Worm (Caenorhabditis elegans): ENCODE measurements around the gene W07G1.1.

Gene W07G1.1

DNA sequence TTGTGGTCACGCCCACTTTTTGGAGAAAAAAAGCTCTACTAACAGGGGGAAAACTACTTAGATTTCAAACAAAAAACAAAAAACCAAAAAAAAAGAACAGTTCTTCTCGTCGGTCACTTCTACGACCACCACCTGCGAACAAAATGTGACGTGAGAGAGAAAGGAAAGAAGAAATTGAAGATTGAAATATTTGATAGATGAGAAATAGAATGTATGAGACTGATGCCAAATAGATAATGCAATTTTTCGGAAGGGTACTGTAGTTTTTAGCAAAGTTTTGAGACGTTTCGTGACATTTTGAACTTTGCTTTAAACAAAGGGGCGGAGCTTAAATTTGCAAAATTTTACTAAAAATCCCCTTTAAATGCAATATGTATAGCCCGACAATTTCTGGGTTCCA, 15.5 kb upstream of the W07G1.1 start:
- TF ChIP-seq ztf-29 (GFP tag; IDR thresholded peaks at IDR 0.05) (no peak), ref-1 (GFP tag; conservative IDR thresholded peaks at IDR 0.05) (no peak), klf-2 (GFP tag; conservative IDR thresholded peaks at IDR 0.05) (no peak), T22C8.4 (GFP tag; IDR thresholded peaks at IDR 0.05) (no peak), ztf-23 (GFP tag; IDR thresholded peaks at IDR 0.05) (no peak), cog-1 (tag; optimal IDR thresholded peaks at IDR 0.05) (no peak), tab-1 (GFP tag; IDR thresholded peaks at IDR 0.05) (no peak), flt-1 (GFP tag; IDR thresholded peaks at IDR 0.05) (no peak), med-1 (GFP tag; optimal IDR thresholded peaks at IDR 0.05; ENCODE audit: insufficient read depth) (no peak)

DNA sequence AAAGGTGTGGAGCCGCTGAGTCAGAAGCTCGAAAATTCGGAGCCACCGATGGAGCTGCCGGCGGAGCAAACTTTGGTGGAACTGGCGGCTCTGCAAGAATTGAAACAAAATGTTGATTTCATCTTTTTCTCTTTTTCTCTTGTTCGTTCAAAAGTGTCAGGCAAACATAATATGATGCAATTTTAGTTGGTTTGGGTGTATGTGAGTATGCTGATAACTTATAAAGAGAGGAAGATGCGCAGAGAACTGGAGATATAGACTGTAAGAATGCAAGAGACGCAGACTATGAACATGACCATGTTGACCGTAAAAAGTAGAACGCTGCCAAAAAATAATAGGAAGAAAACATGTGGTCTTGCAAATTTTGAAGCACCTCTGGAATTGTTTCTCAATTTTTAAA, 14.6 kb upstream of the W07G1.1 start:
- TF ChIP-seq med-1 (GFP tag; optimal IDR thresholded peaks at IDR 0.05; ENCODE audit: insufficient read depth) = no peak
- no peak for TF ChIP-seq flt-1 (GFP tag; IDR thresholded peaks at IDR 0.05)
- no peak for TF ChIP-seq T22C8.4 (GFP tag; IDR thresholded peaks at IDR 0.05)
- TF ChIP-seq ref-1 (GFP tag; conservative IDR thresholded peaks at IDR 0.05) = no peak
- no peak for TF ChIP-seq cog-1 (tag; optimal IDR thresholded peaks at IDR 0.05)
- TF ChIP-seq klf-2 (GFP tag; conservative IDR thresholded peaks at IDR 0.05) = no peak
- TF ChIP-seq ztf-29 (GFP tag; IDR thresholded peaks at IDR 0.05) = no peak
- TF ChIP-seq tab-1 (GFP tag; IDR thresholded peaks at IDR 0.05) = no peak
- TF ChIP-seq ztf-23 (GFP tag; IDR thresholded peaks at IDR 0.05) = no peak

DNA sequence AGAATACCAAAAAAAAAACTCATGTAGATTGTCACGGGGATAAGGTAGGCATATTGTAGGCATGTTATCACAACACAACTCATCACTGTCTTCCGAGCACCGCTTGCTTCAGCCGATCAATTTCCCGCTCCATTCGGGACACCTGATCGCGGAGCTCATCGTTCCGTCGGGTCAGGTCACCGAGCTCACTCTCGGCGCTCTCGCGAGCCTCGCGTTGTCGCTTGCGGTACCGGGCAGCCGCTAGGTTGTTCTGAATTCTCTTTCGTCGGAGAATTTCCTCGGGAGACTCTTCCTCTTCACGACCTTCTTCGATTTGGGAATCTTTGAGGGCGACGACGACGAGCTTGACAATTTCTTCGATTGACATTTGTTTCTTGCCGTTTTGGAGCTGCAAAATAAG, 12.6 kb upstream of the W07G1.1 start:
- TF ChIP-seq klf-2 (GFP tag; conservative IDR thresholded peaks at IDR 0.05) (no peak), T22C8.4 (GFP tag; IDR thresholded peaks at IDR 0.05) (no peak), cog-1 (tag; optimal IDR thresholded peaks at IDR 0.05) (no peak), med-1 (GFP tag; optimal IDR thresholded peaks at IDR 0.05; ENCODE audit: insufficient read depth) (no peak), flt-1 (GFP tag; IDR thresholded peaks at IDR 0.05) (no peak), tab-1 (GFP tag; IDR thresholded peaks at IDR 0.05) (no peak), ztf-23 (GFP tag; IDR thresholded peaks at IDR 0.05) (no peak), ztf-29 (GFP tag; IDR thresholded peaks at IDR 0.05) (no peak), ref-1 (GFP tag; conservative IDR thresholded peaks at IDR 0.05) (no peak)

DNA sequence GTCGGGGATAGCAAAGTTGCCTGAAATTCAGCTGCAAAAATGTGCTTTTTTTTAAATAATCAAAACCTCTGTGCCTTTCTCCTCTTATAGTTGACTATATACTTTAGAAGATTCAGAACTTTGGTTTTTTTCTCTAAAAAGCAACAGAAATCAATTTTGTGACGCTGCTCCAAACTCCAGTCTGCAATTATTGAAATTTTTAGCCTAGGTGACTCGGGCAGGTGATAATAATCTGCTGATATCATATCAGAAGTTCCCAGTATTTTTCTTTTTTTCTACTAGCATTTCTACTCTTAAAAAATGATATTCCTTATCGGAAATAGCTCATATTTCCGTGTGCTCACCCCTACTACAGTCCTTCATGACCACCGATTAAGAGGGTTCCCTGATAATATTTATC, 9.9 kb upstream of the W07G1.1 start, which contains the start of gene sre-44:
Gene sre-44 (plus strand): TSS at position 301 of the 400 bp plus-strand sequence.
- TF ChIP-seq klf-2 (GFP tag; conservative IDR thresholded peaks at IDR 0.05) = no peak
- no peak for TF ChIP-seq med-1 (GFP tag; optimal IDR thresholded peaks at IDR 0.05; ENCODE audit: insufficient read depth)
- no peak for TF ChIP-seq cog-1 (tag; optimal IDR thresholded peaks at IDR 0.05)
- no peak for TF ChIP-seq tab-1 (GFP tag; IDR thresholded peaks at IDR 0.05)
- TF ChIP-seq T22C8.4 (GFP tag; IDR thresholded peaks at IDR 0.05) = no peak
- TF ChIP-seq ref-1 (GFP tag; conservative IDR thresholded peaks at IDR 0.05) = no peak
- no peak for TF ChIP-seq ztf-23 (GFP tag; IDR thresholded peaks at IDR 0.05)
- no peak for TF ChIP-seq flt-1 (GFP tag; IDR thresholded peaks at IDR 0.05)
- TF ChIP-seq ztf-29 (GFP tag; IDR thresholded peaks at IDR 0.05) = no peak

DNA sequence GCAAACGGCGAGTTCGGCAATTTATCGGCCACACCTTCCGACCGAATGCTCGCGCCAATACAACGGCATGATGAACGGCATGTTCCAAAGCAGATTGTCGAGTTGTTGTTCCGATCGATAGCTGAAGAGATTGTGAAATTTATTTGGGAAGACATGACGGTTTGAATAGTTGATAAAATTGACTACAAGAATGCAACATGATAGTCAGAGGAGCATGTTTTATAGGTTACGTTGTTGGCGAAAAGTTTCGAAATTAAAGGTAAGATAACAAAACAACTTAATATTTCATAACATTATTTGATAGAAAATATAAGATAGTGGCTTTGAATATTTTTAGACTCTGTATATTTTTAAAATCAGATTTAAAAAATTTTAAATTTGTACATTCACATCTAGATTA, 6.1 kb upstream of the W07G1.1 start:
- TF ChIP-seq flt-1 (GFP tag; IDR thresholded peaks at IDR 0.05) (no peak), med-1 (GFP tag; optimal IDR thresholded peaks at IDR 0.05; ENCODE audit: insufficient read depth) (no peak), cog-1 (tag; optimal IDR thresholded peaks at IDR 0.05) (no peak), ztf-23 (GFP tag; IDR thresholded peaks at IDR 0.05) (no peak), klf-2 (GFP tag; conservative IDR thresholded peaks at IDR 0.05) (no peak), ref-1 (GFP tag; conservative IDR thresholded peaks at IDR 0.05) (no peak)

DNA sequence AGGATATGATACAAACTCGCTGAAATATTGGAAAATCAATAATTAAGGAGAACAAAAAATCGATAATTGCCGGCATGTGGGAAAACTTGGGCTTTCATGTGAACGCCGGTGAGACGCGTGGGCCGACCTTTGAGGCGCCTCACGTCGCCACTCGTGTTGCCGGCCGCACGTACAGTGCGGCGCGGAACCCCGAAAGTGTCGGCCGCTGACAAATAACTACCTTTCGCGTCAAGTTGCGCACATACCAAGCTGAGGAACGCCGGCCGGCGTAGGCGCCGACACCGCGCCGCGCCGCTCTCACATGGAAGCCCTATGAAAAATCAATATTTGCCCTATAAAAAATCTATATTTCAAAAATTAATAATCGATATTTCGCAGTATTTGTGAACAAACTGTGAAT, 1.1 kb downstream of the W07G1.1 start:
- TF ChIP-seq klf-2 (GFP tag; conservative IDR thresholded peaks at IDR 0.05) = no peak
- TF ChIP-seq T22C8.4 (GFP tag; IDR thresholded peaks at IDR 0.05) = 0 out of 2 replicates have a peak, but pooled peaks have one; percentile 31

DNA sequence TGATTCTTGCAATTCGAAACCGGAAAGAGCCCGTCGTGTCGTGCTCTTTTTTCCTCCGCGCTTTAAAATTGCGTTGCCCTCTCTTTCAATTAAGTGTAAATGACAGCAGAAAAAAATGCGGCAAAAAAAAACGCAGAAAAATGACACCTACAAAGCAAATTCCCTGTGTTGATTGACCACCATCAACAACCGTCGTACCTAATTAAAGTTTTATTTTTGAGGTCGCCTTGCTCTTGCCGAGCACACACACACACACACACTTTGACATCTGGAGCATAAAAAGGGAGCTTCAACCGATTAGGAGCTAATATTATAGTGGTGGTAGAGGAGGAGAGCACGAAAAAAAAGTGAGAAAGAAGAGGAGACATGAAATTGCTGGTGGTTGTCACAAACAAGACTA, 3.5 kb downstream of the W07G1.1 start:
- TF ChIP-seq ztf-23 (GFP tag; IDR thresholded peaks at IDR 0.05) = no peak

DNA sequence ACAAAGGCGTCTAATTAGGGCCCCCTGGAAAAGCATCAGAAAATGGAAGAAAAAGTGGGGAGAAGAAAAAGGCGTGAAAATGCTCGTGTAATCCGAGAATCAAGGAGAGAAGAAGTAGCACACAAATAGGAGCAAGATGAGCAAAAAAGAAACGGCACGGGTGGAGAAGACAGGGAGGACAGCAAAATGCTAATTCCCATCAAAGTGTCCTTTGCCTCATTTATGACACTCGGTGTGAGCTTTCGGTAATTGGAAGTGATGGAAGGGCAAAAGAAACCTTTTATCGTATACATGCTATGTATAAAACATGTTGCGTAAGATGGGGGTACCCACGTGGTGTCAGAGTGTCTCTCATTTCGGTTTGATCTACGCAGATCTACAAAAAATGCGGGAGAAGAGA, 5.9 kb downstream of the W07G1.1 start:
- no peak for TF ChIP-seq ref-1 (GFP tag; conservative IDR thresholded peaks at IDR 0.05)
- no peak for TF ChIP-seq cog-1 (tag; optimal IDR thresholded peaks at IDR 0.05)
- TF ChIP-seq T22C8.4 (GFP tag; IDR thresholded peaks at IDR 0.05) = no peak
- TF ChIP-seq ztf-29 (GFP tag; IDR thresholded peaks at IDR 0.05) = no peak
- no peak for TF ChIP-seq ztf-23 (GFP tag; IDR thresholded peaks at IDR 0.05)
- TF ChIP-seq flt-1 (GFP tag; IDR thresholded peaks at IDR 0.05) = no peak
- TF ChIP-seq tab-1 (GFP tag; IDR thresholded peaks at IDR 0.05) = no peak
- TF ChIP-seq med-1 (GFP tag; optimal IDR thresholded peaks at IDR 0.05; ENCODE audit: insufficient read depth) = no peak
- TF ChIP-seq klf-2 (GFP tag; conservative IDR thresholded peaks at IDR 0.05) = no peak

DNA sequence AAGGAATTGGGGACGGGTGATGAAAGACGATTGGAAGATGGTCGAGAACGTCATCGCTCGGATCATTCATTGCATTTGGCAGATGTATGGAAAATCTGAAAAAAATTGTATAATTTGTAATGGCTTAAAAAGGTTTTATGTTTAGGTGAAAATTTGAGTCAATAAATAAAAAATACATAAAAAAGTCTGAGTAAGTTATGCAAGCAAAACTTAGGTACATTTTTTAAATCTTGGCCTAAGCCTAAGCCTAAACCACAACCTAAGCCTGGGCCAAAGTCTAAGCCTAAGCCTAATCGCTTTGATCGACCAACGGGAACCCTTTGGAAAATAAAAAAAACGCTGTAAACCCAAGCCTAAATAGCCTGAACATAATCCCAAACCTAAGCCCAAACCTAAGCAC, 7.5 kb downstream of the W07G1.1 start, which contains the start of gene hot-3:
Gene hot-3 (minus strand): TSS at position 101 of the 400 bp plus-strand sequence.
- TF ChIP-seq klf-2 (GFP tag; conservative IDR thresholded peaks at IDR 0.05) (no peak), ztf-23 (GFP tag; IDR thresholded peaks at IDR 0.05) (no peak), tab-1 (GFP tag; IDR thresholded peaks at IDR 0.05) (no peak), T22C8.4 (GFP tag; IDR thresholded peaks at IDR 0.05) (no peak), cog-1 (tag; optimal IDR thresholded peaks at IDR 0.05) (no peak), ztf-29 (GFP tag; IDR thresholded peaks at IDR 0.05) (no peak)

DNA sequence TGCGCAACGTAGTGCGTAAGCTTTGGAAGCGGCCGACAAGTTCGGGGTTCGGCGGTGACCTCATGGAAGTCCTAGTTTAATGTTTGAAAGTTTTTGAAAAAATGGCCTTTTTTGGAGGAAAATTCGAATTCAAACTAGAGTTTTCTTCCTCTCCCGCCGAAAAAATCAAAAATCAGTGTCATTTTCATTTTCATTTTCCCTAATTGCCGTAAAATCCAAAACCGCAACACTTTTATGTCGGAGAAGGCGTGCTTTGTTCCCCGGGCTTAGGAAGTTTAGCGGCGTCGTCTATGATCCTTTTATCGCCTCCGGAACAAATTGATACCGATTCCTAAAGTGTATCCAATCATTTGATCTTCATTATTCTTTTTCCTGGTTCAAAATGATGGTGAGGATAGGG, 14.5 kb downstream of the W07G1.1 start, which contains the start of gene mltn-5:
Gene mltn-5 (plus strand): TSS at position 301 of the 400 bp plus-strand sequence.
- TF ChIP-seq tab-1 (GFP tag; IDR thresholded peaks at IDR 0.05) (no peak), klf-2 (GFP tag; conservative IDR thresholded peaks at IDR 0.05) (no peak), ref-1 (GFP tag; conservative IDR thresholded peaks at IDR 0.05) (no peak), ztf-29 (GFP tag; IDR thresholded peaks at IDR 0.05) (no peak), ztf-23 (GFP tag; IDR thresholded peaks at IDR 0.05) (no peak), med-1 (GFP tag; optimal IDR thresholded peaks at IDR 0.05; ENCODE audit: insufficient read depth) (no peak), cog-1 (tag; optimal IDR thresholded peaks at IDR 0.05) (no peak), flt-1 (GFP tag; IDR thresholded peaks at IDR 0.05) (no peak), T22C8.4 (GFP tag; IDR thresholded peaks at IDR 0.05) (no peak)

All from whole organism, midembryonic.